Fruit fly (Drosophila melanogaster) S2 (cell line): ENCODE data around the gene I-t.

Experiments
- CG8478 ChIP-seq: fragments of >200 bp; optimal IDR thresholded peaks from 2 replicates; lab custom pipeline; 2018
- CTCF ChIP-seq, 2 experiments: fragments of >200 bp; optimal IDR thresholded peaks; 2 replicates each; lab custom pipeline; 2018

- TF ChIP-seq CTCF (optimal IDR thresholded peaks at IDR 0.05; lab: Kevin White, UChicago) (no peak), CG8478 (lab: Kevin White, UChicago) (no peak)
These were observed 41.2 kb upstream of the I-t start for dm6 chr3R:11662617-11663016.
